Fruit fly (Drosophila melanogaster): ENCODE measurements around the gene spg.

DNA sequence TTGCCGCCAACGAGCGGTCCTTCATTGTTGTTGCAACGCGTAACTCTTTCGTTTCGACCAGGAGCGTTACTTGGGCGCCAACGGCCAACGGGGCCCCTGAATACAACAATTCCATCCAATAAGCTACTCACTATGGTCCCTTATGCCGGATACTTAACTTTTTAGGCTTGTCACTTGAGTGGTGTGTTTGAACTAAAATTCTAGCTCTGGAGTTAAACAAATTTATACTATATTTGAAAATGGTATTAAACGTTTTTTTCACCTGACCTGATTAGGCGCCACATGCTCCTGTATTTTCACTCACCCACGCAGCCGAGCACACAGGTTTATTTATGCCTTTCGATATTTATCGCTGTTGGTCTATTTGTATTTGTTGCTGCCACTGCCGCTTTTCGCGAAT is 39.9 kb upstream of the spg start:
- no peak for TF ChIP-seq CG8478 (optimal IDR thresholded peaks at IDR 0.05)
- TF ChIP-seq CTCF (optimal IDR thresholded peaks at IDR 0.05): no peak

Data from S2 (cell line).